Fruit fly (Drosophila melanogaster) whole organism, pupa: ENCODE results near the gene eIF2gamma.

Source experiments
- CG10348 ChIP-seq: fragments of 200-800 bp; sonication (Bioruptor generic); IDR thresholded peaks from 2 replicates; pipeline ENCODE4 v1.3.6; 2022; ENCODE audit warnings: missing biosample characterization, missing genetic modification characterization
- CG12605 ChIP-seq: fragments of 200-800 bp; sonication (Bioruptor generic); IDR thresholded peaks from 2 replicates; pipeline ENCODE4 v1.3.6; 2022; ENCODE audit warnings: missing biosample characterization, missing genetic modification characterization
- CG13204 ChIP-seq: fragments of 200-800 bp; sonication (Bioruptor generic); optimal IDR thresholded peaks from 2 replicates; lab custom pipeline; 2018; ENCODE audit warnings: missing biosample characterization, mild to moderate bottlenecking, missing genetic modification characterization, moderate library complexity
- CG14655 ChIP-seq: fragments of 200-800 bp; sonication (Bioruptor generic); optimal IDR thresholded peaks from 3 replicates; lab custom pipeline; 2017; ENCODE audit warnings: mild to moderate bottlenecking, missing biosample characterization, missing genetic modification reagents, missing genetic modification characterization
- CG15710 ChIP-seq: fragments of 200-800 bp; sonication (Bioruptor generic); optimal IDR thresholded peaks from 2 replicates; lab custom pipeline; 2018; ENCODE audit warnings: missing biosample characterization, mild to moderate bottlenecking, missing genetic modification characterization, moderate library complexity
- CG17806 ChIP-seq: fragments of 200-800 bp; sonication (Bioruptor generic); optimal IDR thresholded peaks from 2 replicates; lab custom pipeline; 2018; ENCODE audit warnings: missing biosample characterization, mild to moderate bottlenecking, missing genetic modification characterization, moderate library complexity
- CG32121 ChIP-seq: fragments of 200-800 bp; sonication (Bioruptor generic); IDR thresholded peaks from 2 replicates; pipeline ENCODE4 v1.3.6; 2022; ENCODE audit warnings: missing biosample characterization, missing genetic modification characterization
- CG34367 ChIP-seq: fragments of 200-800 bp; sonication (Bioruptor generic); optimal IDR thresholded peaks from 2 replicates; lab custom pipeline; 2018; ENCODE audit warnings: missing biosample characterization, mild to moderate bottlenecking, missing genetic modification characterization
- CG4496 ChIP-seq: fragments of 200-800 bp; sonication (Bioruptor generic); IDR thresholded peaks from 3 replicates; pipeline ENCODE4 v1.3.6; 2022; ENCODE audit warnings: missing biosample characterization, missing genetic modification characterization
- CG8159 ChIP-seq: fragments of 200-800 bp; sonication (Bioruptor generic); optimal IDR thresholded peaks from 3 replicates; lab custom pipeline; 2018; ENCODE audit warnings: missing biosample characterization, mild to moderate bottlenecking, missing genetic modification characterization, moderate library complexity
- CG8301 ChIP-seq: fragments of 200-800 bp; sonication (Bioruptor generic); optimal IDR thresholded peaks from 2 replicates; lab custom pipeline; 2018; ENCODE audit warnings: missing biosample characterization, mild to moderate bottlenecking, missing genetic modification characterization
- CG9948 ChIP-seq: fragments of 200-800 bp; sonication (Bioruptor generic); optimal IDR thresholded peaks from 2 replicates; lab custom pipeline; 2018; ENCODE audit warnings: missing biosample characterization, mild to moderate bottlenecking, missing genetic modification characterization, moderate library complexity
- D1 ChIP-seq: fragments of 200-800 bp; sonication (Bioruptor generic); optimal IDR thresholded peaks from 2 replicates; lab custom pipeline; 2018; ENCODE audit warnings: missing biosample characterization, mild to moderate bottlenecking, missing genetic modification characterization, moderate library complexity
- EcR ChIP-seq: fragments of 200-800 bp; sonication (Bioruptor generic); optimal IDR thresholded peaks from 3 replicates; lab custom pipeline; 2019; ENCODE audit warnings: missing biosample characterization, missing genetic modification characterization, mild to moderate bottlenecking, moderate library complexity, missing genetic modification reagents
- Ets98B ChIP-seq: fragments of 200-800 bp; sonication (Bioruptor generic); IDR thresholded peaks from 2 replicates; pipeline ENCODE4 v1.3.6; 2022; ENCODE audit warnings: missing biosample characterization, missing genetic modification characterization
- Pif1A ChIP-seq: fragments of 200-800 bp; sonication (Bioruptor generic); optimal IDR thresholded peaks from 3 replicates; lab custom pipeline; 2016; ENCODE audit warnings: missing biosample characterization, missing genetic modification characterization
- Pif1B ChIP-seq: fragments of 200-800 bp; sonication (Bioruptor generic); optimal IDR thresholded peaks from 3 replicates; lab custom pipeline; 2016; ENCODE audit warnings: missing biosample characterization, missing genetic modification characterization
- Snoo ChIP-seq: fragments of 200-800 bp; sonication (Bioruptor generic); optimal IDR thresholded peaks from 3 replicates; lab custom pipeline; 2017; ENCODE audit warnings: missing biosample characterization, mild to moderate bottlenecking, missing genetic modification characterization, inconsistent platforms
- fd96Ca ChIP-seq: fragments of 200-800 bp; sonication (Bioruptor generic); IDR thresholded peaks from 3 replicates; pipeline ENCODE4 v1.3.6; 2022; ENCODE audit warnings: missing biosample characterization, missing genetic modification characterization
- gl ChIP-seq: fragments of 200-800 bp; sonication (Bioruptor generic); optimal IDR thresholded peaks from 2 replicates; lab custom pipeline; 2018; ENCODE audit warnings: missing biosample characterization, mild to moderate bottlenecking, missing genetic modification characterization
- rn ChIP-seq: fragments of 200-800 bp; sonication (Bioruptor generic); IDR thresholded peaks from 2 replicates; pipeline ENCODE4 v1.3.6; 2022; ENCODE audit warnings: missing biosample characterization, missing genetic modification characterization

eIF2gamma gene

dm6 chr3R:15289828-15290641 is 26.8 kb upstream of the eIF2gamma start:
- no peak for TF ChIP-seq CG10348 (GFP tag; lab: Robert Waterston, UW)
- TF ChIP-seq CG8301 = no peak
- no peak for TF ChIP-seq CG34367
- no peak for TF ChIP-seq Pif1A (GFP tag; lab: Kevin White, UChicago)
- TF ChIP-seq CG13204 = no peak
- no peak for TF ChIP-seq fd96Ca (GFP tag; lab: Robert Waterston, UW)
- no peak for TF ChIP-seq CG14655 (GFP tag; lab: Kevin White, UChicago)
- TF ChIP-seq CG12605 (GFP tag; lab: Robert Waterston, UW) = no peak
- TF ChIP-seq D1 (tag; lab: Kevin White, UChicago) = no peak
- no peak for TF ChIP-seq CG17806 (tag; lab: Kevin White, UChicago)
- TF ChIP-seq CG15710 (tag; lab: Kevin White, UChicago) = no peak
- TF ChIP-seq CG4496 (GFP tag; lab: Robert Waterston, UW) = no peak
- TF ChIP-seq Ets98B = no peak
- TF ChIP-seq CG8159 = no peak
- no peak for TF ChIP-seq CG9948 (tag; lab: Kevin White, UChicago)
- no peak for TF ChIP-seq rn (GFP tag; lab: Robert Waterston, UW)
- no peak for TF ChIP-seq gl (tag; lab: Kevin White, UChicago)
- TF ChIP-seq EcR (GFP tag; lab: Kevin White, UChicago) = no peak
- no peak for TF ChIP-seq CG32121 (GFP tag; lab: Robert Waterston, UW)
- TF ChIP-seq, all 21 proteins: peak for 0

dm6 chr3R:15288802-15289201 is 25.5 kb upstream of the eIF2gamma start:
- no peak for TF ChIP-seq CG14655 (GFP tag; lab: Kevin White, UChicago)
- TF ChIP-seq fd96Ca (GFP tag; lab: Robert Waterston, UW) = no peak
- TF ChIP-seq Pif1B (GFP tag; lab: Kevin White, UChicago) = no peak
- TF ChIP-seq CG9948 (tag; lab: Kevin White, UChicago) = no peak
- no peak for TF ChIP-seq CG10348 (GFP tag; lab: Robert Waterston, UW)
- no peak for TF ChIP-seq gl (tag; lab: Kevin White, UChicago)
- TF ChIP-seq rn (GFP tag; lab: Robert Waterston, UW) = no peak

- TF ChIP-seq fd96Ca (GFP tag; lab: Robert Waterston, UW) = no peak
- TF ChIP-seq CG17806 (tag; lab: Kevin White, UChicago) = no peak
- TF ChIP-seq gl (tag; lab: Kevin White, UChicago) = no peak
- no peak for TF ChIP-seq CG15710 (tag; lab: Kevin White, UChicago)
- no peak for TF ChIP-seq CG12605 (GFP tag; lab: Robert Waterston, UW)
- TF ChIP-seq Snoo (tag; lab: Kevin White, UChicago) = no peak
- TF ChIP-seq CG14655 (GFP tag; lab: Kevin White, UChicago) = no peak
- no peak for TF ChIP-seq Ets98B
- TF ChIP-seq CG9948 (tag; lab: Kevin White, UChicago) = no peak
- TF ChIP-seq CG10348 (GFP tag; lab: Robert Waterston, UW) = no peak
- TF ChIP-seq CG4496 (GFP tag; lab: Robert Waterston, UW) = no peak
- TF ChIP-seq Pif1A (GFP tag; lab: Kevin White, UChicago) = no peak
- no peak for TF ChIP-seq CG13204
- TF ChIP-seq EcR (GFP tag; lab: Kevin White, UChicago) = no peak
Measured at dm6 chr3R:15287763-15288162, 24.5 kb upstream of the eIF2gamma start.

dm6 chr3R:15286693-15287041 is 23.4 kb upstream of the eIF2gamma start:
- no peak for TF ChIP-seq fd96Ca (GFP tag; lab: Robert Waterston, UW)

- TF ChIP-seq CG34367 (no peak), D1 (tag; lab: Kevin White, UChicago) (peak; percentile 2)
- TF ChIP-seq, all 21 proteins: peak for 1
Measured at dm6 chr3R:15286024-15286692, 22.9 kb upstream of the eIF2gamma start.

dm6 chr3R:15282982-15283809 is 19.9 kb upstream of the eIF2gamma start:
- no peak for TF ChIP-seq CG15710 (tag; lab: Kevin White, UChicago)
- no peak for TF ChIP-seq CG8159
- TF ChIP-seq CG12605 (GFP tag; lab: Robert Waterston, UW) = no peak
- no peak for TF ChIP-seq CG8301
- TF ChIP-seq CG4496 (GFP tag; lab: Robert Waterston, UW) = no peak
- TF ChIP-seq gl (tag; lab: Kevin White, UChicago) = no peak
- TF ChIP-seq EcR (GFP tag; lab: Kevin White, UChicago) = peak; percentile 60
- TF ChIP-seq rn (GFP tag; lab: Robert Waterston, UW) = no peak
